Worm (Caenorhabditis elegans): ENCODE measurements around the gene gplb-1.
A peak's percentile ranks its signal among the peaks of the same experiment; 100 is the strongest.

Gene gplb-1

DNA sequence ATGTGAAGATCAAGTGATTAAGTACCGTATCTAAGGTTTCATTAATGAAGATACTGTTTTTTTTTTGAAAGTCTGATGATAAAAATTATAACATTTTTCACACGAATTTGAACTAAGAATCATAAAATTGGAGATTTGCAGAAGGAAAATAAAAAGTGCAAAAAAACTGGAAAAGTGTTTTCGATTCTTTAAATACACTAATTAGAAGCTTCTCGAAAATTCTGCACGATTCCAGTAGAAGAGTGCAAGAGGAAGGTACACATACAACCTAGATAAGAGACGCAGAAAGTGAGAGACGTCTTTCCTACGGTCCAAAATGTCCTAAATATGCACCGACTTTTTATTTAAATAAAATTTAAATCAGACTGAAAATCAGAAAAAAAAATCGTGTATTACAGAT is 44.8 kb downstream of the gplb-1 start:
- TF ChIP-seq daf-16 (GFP tag; optimal IDR thresholded peaks at IDR 0.05) (no peak), daf-16 (tag; optimal IDR thresholded peaks at IDR 0.05) (peak; percentile 18), daf-19 (GFP tag; conservative IDR thresholded peaks at IDR 0.05) (no peak), hmg-1.1 (GFP tag; IDR thresholded peaks at IDR 0.05) (no peak), dve-1 (tag; optimal IDR thresholded peaks at IDR 0.05; ENCODE audit: insufficient read depth) (peak; percentile 6), lin-38 (GFP tag; IDR thresholded peaks at IDR 0.05) (0 out of 2 replicates have a peak, but pooled peaks have one; percentile 17), lsy-2 (tag; optimal IDR thresholded peaks at IDR 0.05) (peak in 1 of 2 experiments; percentile 23), spr-3 (GFP tag; optimal IDR thresholded peaks at IDR 0.05) (no peak), aha-1 (tag) (peak; percentile 68), nhr-48 (tag; optimal IDR thresholded peaks at IDR 0.05) (peak; percentile 14)

DNA sequence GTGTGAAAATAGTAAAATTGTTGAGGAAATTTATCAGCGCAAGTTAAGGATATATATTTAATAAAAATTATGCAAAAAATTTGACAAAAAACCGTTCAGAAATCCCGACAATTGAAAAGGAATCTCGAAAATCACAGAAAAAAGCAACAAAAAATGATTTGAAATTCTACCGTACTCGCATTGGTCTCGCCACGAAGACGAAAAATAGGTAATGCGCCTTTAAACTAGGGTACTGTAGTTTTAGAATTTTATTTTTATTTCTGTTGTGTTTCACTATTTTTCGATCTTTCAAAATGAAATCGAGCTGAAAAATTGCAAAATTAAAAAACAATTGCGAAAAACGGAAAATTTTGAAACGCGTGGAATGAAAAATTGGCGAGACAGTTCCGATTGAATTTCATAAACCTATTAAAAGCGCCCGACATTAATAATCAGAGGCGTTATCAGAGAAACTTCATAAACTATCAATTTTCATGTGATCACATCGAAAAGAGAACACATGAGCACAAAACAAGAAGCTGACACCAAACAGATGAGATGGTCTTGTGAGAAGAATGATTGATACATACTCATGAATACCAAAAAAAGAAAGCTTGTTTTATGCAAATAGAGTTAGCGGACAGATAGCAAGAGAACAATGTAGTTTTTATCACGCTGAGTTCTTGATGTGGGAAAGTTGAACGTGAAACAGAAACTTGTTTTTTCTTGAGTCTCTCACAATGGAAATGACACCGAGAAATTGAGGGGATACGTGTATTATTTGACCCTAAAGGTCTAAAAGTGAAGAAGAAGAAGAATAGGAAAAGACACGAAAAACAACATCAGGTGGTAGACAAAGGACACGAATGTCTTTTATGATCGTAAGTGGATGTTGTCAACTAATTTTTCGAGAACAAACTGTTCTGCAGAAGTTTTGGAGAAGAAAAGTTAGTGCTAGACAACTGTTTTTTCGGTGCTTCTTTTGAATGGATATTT is 45.9 kb downstream of the gplb-1 start:
- TF ChIP-seq ceh-20 (GFP tag; IDR thresholded peaks at IDR 0.05) (0 out of 2 replicates have a peak, but pooled peaks have one; percentile 35), hlh-30 (tag; optimal IDR thresholded peaks at IDR 0.05; ENCODE audit: insufficient read depth) (peak; percentile 86), F49E8.2 (tag; optimal IDR thresholded peaks at IDR 0.05; ENCODE audit: borderline replicate concordance) (peak; percentile 12), hlh-11 (tag; optimal IDR thresholded peaks at IDR 0.05) (peak; percentile 93), daf-16 (GFP tag; optimal IDR thresholded peaks at IDR 0.05) (no peak), daf-16 (tag; optimal IDR thresholded peaks at IDR 0.05) (peak; percentile 76), nhr-77 (tag; optimal IDR thresholded peaks at IDR 0.05) (peak; percentile 69), nhr-102 (tag; optimal IDR thresholded peaks at IDR 0.05) (no peak), ceh-28 (tag; optimal IDR thresholded peaks at IDR 0.05) (no peak), F37D6.2 (tag; optimal IDR thresholded peaks at IDR 0.05) (no peak), lin-38 (GFP tag; IDR thresholded peaks at IDR 0.05) (0 out of 2 replicates have a peak, but pooled peaks have one; percentile 5), dve-1 (tag; optimal IDR thresholded peaks at IDR 0.05; ENCODE audit: insufficient read depth) (peak; percentile 87), duxl-1 (tag; optimal IDR thresholded peaks at IDR 0.05; ENCODE audit: poor library complexity) (no peak), mdl-1 (tag; optimal IDR thresholded peaks at IDR 0.05) (peak in 1 of 2 experiments; percentile 44), unc-130 (GFP tag; optimal IDR thresholded peaks at IDR 0.05) (no peak), nhr-28 (tag; optimal IDR thresholded peaks at IDR 0.05) (peak; percentile 78), nhr-48 (tag; optimal IDR thresholded peaks at IDR 0.05) (peak; percentile 46), mes-2 (tag; optimal IDR thresholded peaks at IDR 0.05; ENCODE audit: poor library complexity, severe bottlenecking) (peak; percentile 19), snpc-4 (tag; optimal IDR thresholded peaks at IDR 0.05) (no peak), dmd-6 (GFP tag; IDR thresholded peaks at IDR 0.05) (peak; percentile 86), lin-1 (GFP tag; IDR thresholded peaks at IDR 0.05) (peak; percentile 46; the same call in 1 of the 2 replicates), snpc-1.2 (GFP tag; IDR thresholded peaks at IDR 0.05) (0 out of 2 replicates have a peak, but pooled peaks have one; percentile 36), ctbp-1 (GFP tag; IDR thresholded peaks at IDR 0.05) (no peak), Y75B8A.6 (GFP tag; IDR thresholded peaks at IDR 0.05) (no peak), php-3 (GFP tag; IDR thresholded peaks at IDR 0.05) (peak; percentile 78), nhr-41 (GFP tag; IDR thresholded peaks at IDR 0.05) (no peak), pha-4 (GFP tag; IDR thresholded peaks at IDR 0.05) (0 out of 2 replicates have a peak, but pooled peaks have one; percentile 13), pha-4 (tag; optimal IDR thresholded peaks at IDR 0.05) (no peak), Y48G9A.11 (GFP tag; IDR thresholded peaks at IDR 0.05) (peak; percentile 19; the same call in 1 of the 2 replicates), pqm-1 (tag; optimal IDR thresholded peaks at IDR 0.05) (peak; percentile 53), mep-1 (tag; optimal IDR thresholded peaks at IDR 0.05) (peak; percentile 39), unc-62 (GFP tag; optimal IDR thresholded peaks at IDR 0.05 in 1 of 2) (peak in 1 of 2 experiments; percentile 76), unc-62 (tag; optimal IDR thresholded peaks at IDR 0.05) (no peak), nhr-76 (tag; optimal IDR thresholded peaks at IDR 0.05) (no peak), lsy-2 (tag; optimal IDR thresholded peaks at IDR 0.05) (peak in 1 of 2 experiments; percentile 42), T20F7.1 (GFP tag; optimal IDR thresholded peaks at IDR 0.05) (peak; percentile 22), tra-1 (GFP tag; IDR thresholded peaks at IDR 0.05) (0 out of 2 replicates have a peak, but pooled peaks have one; percentile 46)

All from whole organism, L4 larva.